Fruit fly (Drosophila melanogaster): Measurements from ENCODE around the gene CG15211.
A peak's percentile ranks its signal among the peaks of the same experiment; 100 is the strongest.

- TF ChIP-seq Blimp-1 (GFP tag; optimal IDR thresholded peaks at IDR 0.05) (peak; percentile 95), fkh (GFP tag; optimal IDR thresholded peaks at IDR 0.05) (peak; percentile 39)
These were observed 33.4 kb downstream of the CG15211 start for dm6 chrX:10805651-10806191.
